Worm (Caenorhabditis elegans) whole organism, midembryonic: ENCODE data around the gene C34C12.7.

ENCODE experiments used
- T22C8.4 ChIP-seq: fragments of 200-800 bp; sonication (Bioruptor generic); IDR thresholded peaks from 2 replicates; pipeline ENCODE4 v1.3.6; 2022; ENCODE audit warnings: missing genetic modification characterization, missing compliant biosample characterization
- cog-1 ChIP-seq: sonication (generic microtip); optimal IDR thresholded peaks from 2 replicates; lab custom pipeline; 2016; ENCODE audit warnings: missing genetic modification characterization, missing compliant biosample characterization
- flt-1 ChIP-seq: fragments of 200-800 bp; sonication (Bioruptor generic); IDR thresholded peaks from 2 replicates; pipeline ENCODE4 v1.3.6; 2022; ENCODE audit warnings: missing genetic modification characterization, missing compliant biosample characterization
- klf-2 ChIP-seq: fragments of 200-800 bp; sonication (Bioruptor generic); conservative IDR thresholded peaks from 2 replicates; pipeline ENCODE4 v1.3.6; 2022; ENCODE audit warnings: missing genetic modification reagents, missing genetic modification characterization, missing compliant biosample characterization
- med-1 ChIP-seq: sonication (generic microtip); optimal IDR thresholded peaks from 2 replicates; lab custom pipeline; 2017; ENCODE audit warnings: missing genetic modification characterization, mild to moderate bottlenecking, missing compliant biosample characterization, antibody characterized with exemption, missing genetic modification reagents; ENCODE audit not compliant: insufficient read depth
- ref-1 ChIP-seq: fragments of 200-800 bp; sonication (Bioruptor generic); conservative IDR thresholded peaks from 2 replicates; pipeline ENCODE4 v1.3.6; 2022; ENCODE audit warnings: missing genetic modification reagents, missing genetic modification characterization, missing compliant biosample characterization
- tab-1 ChIP-seq: fragments of 200-800 bp; sonication (Bioruptor generic); IDR thresholded peaks from 2 replicates; pipeline ENCODE4 v1.3.6; 2022; ENCODE audit warnings: missing genetic modification characterization, missing compliant biosample characterization
- ztf-23 ChIP-seq: fragments of 200-800 bp; sonication (Bioruptor generic); IDR thresholded peaks from 2 replicates; pipeline ENCODE4 v1.3.6; 2022; ENCODE audit warnings: missing genetic modification reagents, missing genetic modification characterization, missing compliant biosample characterization
- ztf-29 ChIP-seq: fragments of 200-800 bp; sonication (Bioruptor generic); IDR thresholded peaks from 2 replicates; pipeline ENCODE4 v1.3.6; 2022; ENCODE audit warnings: missing genetic modification reagents, missing genetic modification characterization, missing compliant biosample characterization

Gene C34C12.7

DNA sequence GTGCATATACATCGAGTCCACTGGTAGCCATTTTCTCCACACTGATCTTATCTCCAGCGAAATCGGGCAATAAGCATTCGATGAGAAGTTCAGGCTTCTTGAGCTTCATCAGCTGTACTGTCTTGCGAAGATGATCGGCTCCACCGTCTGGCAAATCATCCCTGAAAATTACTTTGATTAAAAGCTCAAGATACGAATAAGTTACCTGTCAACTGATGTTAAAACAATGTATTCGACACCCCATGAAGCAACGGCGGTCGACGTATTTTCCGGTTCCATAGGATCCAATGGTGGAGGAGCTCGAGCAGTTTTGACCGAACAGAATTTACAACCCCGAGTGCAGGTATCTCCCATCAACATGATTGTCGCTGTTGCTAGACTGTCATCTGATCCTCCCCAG, 16.1 kb upstream of the C34C12.7 start:
- TF ChIP-seq ztf-23 (no peak), ref-1 (GFP tag; lab: Robert Waterston, UW) (no peak), flt-1 (GFP tag; lab: Robert Waterston, UW) (no peak), ztf-29 (GFP tag; lab: Robert Waterston, UW) (no peak), cog-1 (tag; lab: Kevin White, UChicago) (no peak)

DNA sequence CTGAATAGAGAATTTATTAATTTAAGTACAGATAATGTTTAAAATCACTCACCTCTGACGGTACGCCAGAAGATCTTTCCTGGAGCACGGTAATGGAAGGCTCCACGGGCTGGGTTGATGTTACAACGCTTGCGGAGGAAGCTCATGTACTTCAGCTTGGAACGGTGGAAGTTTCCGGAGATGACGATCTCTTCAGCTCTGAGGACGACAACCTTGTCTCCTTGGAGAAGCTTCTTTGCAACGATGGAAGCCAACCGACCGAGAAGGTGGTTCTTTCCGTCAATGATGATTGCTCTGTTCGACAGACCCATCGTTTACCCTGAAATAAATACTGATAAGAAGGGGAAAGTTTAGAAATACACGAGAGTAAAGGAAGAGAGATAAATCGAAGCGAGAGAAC, 15.1 kb upstream of the C34C12.7 start, which contains the start of gene rpl-16:
Gene rpl-16 (minus strand): TSS at position 319 of the 400 bp plus-strand sequence.
- TF ChIP-seq klf-2 (no peak), ztf-29 (GFP tag; lab: Robert Waterston, UW) (no peak), flt-1 (GFP tag; lab: Robert Waterston, UW) (no peak)

DNA sequence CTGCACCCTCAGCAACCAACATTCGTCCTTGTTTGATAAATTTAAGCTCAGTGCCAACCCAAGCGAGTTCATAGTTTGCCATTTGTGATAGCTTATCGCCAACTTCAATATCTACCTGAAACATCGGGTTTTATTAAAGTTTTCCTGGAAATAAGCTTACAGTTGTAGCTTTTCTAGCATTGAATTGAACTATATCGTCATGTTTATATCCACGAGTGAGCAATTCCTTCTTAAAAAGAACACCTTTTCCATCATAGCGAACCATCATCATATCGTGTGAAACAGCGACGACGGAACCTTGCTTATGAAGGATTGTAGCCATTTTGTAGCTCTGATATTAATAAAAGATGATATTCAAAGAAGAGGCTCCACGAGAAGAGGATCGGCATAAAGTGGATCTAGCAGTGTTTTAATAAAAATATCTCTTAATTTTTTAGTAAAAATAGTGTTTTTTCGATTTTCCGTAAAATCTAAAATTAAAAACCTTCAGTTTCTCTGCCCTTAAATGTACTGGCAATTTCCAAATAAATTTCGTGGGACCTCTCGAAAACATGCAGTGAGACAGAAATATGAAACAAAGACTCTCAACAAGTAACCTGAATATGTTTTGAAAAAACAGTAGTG, 14.2 kb upstream of the C34C12.7 start, which contains the start of gene M01F1.8:
Gene M01F1.8 (minus strand): TSS at position 335 of the 624 bp plus-strand sequence.
- TF ChIP-seq T22C8.4 (GFP tag; lab: Robert Waterston, UW), result no peak
- no peak for TF ChIP-seq cog-1 (tag; lab: Kevin White, UChicago)
- TF ChIP-seq ref-1 (GFP tag; lab: Robert Waterston, UW), result no peak
- no peak for TF ChIP-seq ztf-23
- TF ChIP-seq ztf-29 (GFP tag; lab: Robert Waterston, UW), result no peak
- no peak for TF ChIP-seq flt-1 (GFP tag; lab: Robert Waterston, UW)
- TF ChIP-seq tab-1 (GFP tag; lab: Robert Waterston, UW), result no peak
- TF ChIP-seq klf-2, result no peak
- no peak for TF ChIP-seq med-1 (GFP tag; lab: Kevin White, UChicago)

DNA sequence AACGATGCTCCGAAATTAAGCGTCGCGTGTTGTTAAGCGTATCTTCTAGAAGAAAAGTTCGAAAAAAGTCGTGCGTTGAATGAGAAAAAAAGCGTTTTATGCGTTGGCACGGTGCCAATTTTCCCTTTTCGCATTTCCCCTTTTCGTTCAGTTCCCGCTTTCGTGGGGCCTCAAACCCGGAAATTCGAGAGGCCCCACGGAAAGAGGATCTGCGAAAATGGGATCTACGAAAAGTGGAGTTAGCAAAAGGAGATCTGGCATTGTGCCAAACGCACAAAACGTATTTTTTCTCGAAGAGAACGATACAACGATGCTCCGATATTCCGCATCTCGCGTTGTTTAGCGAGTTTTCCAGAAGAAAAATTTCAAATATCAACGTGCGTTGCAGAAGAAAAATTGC, 11.7 kb upstream of the C34C12.7 start:
- TF ChIP-seq med-1 (GFP tag; lab: Kevin White, UChicago) (no peak), flt-1 (GFP tag; lab: Robert Waterston, UW) (peak; percentile 97), klf-2 (peak; percentile 99), ref-1 (GFP tag; lab: Robert Waterston, UW) (peak; percentile 94), ztf-29 (GFP tag; lab: Robert Waterston, UW) (peak; percentile 89), tab-1 (GFP tag; lab: Robert Waterston, UW) (peak; percentile 91), T22C8.4 (GFP tag; lab: Robert Waterston, UW) (peak; percentile 93), ztf-23 (peak; percentile 97), cog-1 (tag; lab: Kevin White, UChicago) (peak; percentile 97)

DNA sequence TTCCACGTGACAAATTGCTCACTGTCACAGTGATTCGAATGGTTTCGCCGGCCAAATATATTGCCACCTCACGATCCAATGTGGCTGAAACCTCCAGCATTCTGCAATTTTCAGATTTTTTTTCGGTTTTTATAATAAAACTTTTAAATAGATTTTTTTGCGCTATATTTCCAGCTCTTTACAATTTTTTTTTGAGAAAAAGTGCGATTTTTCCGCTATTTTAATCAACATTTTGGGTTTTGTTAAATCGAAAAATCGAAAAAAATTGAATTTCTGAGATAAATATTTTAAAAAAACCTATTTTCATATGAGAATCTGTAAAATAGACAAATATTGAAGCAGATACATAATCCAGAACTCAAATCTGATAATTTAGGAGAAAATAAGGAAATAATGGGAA, 10.8 kb upstream of the C34C12.7 start, which contains the start of gene M01F1.9:
Gene M01F1.9 (minus strand): TSS at position 101 of the 400 bp plus-strand sequence.
- TF ChIP-seq T22C8.4 (GFP tag; lab: Robert Waterston, UW) (no peak), tab-1 (GFP tag; lab: Robert Waterston, UW) (no peak), ztf-23 (no peak), cog-1 (tag; lab: Kevin White, UChicago) (no peak), ztf-29 (GFP tag; lab: Robert Waterston, UW) (no peak), ref-1 (GFP tag; lab: Robert Waterston, UW) (no peak), med-1 (GFP tag; lab: Kevin White, UChicago) (no peak), flt-1 (GFP tag; lab: Robert Waterston, UW) (no peak), klf-2 (no peak)

DNA sequence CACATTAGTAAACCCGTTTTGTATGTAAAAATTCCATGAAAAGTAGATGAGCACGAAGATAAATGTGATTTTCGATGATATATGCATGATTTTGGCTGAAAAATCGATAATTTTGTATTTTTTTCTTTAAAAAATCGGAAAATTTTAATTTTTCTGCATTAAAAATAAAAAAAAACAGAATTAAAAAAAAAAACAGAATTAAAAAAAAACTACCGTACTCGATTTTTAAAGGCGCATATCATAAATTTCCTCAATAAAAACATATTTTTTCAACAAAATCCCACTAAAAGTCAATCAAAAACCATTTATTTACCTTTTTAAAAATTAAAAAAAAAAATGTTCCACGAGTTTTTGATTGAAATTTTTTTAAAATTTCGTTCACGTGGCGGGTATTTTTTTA, 5.0 kb upstream of the C34C12.7 start, which contains the start of gene gly-14:
Gene gly-14 (minus strand): TSS at position 101 of the 400 bp plus-strand sequence.
- TF ChIP-seq tab-1 (GFP tag; lab: Robert Waterston, UW), result no peak
- no peak for TF ChIP-seq klf-2
- TF ChIP-seq ref-1 (GFP tag; lab: Robert Waterston, UW), result no peak
- TF ChIP-seq cog-1 (tag; lab: Kevin White, UChicago), result no peak
- TF ChIP-seq ztf-23, result no peak
- TF ChIP-seq T22C8.4 (GFP tag; lab: Robert Waterston, UW), result no peak
- no peak for TF ChIP-seq flt-1 (GFP tag; lab: Robert Waterston, UW)

DNA sequence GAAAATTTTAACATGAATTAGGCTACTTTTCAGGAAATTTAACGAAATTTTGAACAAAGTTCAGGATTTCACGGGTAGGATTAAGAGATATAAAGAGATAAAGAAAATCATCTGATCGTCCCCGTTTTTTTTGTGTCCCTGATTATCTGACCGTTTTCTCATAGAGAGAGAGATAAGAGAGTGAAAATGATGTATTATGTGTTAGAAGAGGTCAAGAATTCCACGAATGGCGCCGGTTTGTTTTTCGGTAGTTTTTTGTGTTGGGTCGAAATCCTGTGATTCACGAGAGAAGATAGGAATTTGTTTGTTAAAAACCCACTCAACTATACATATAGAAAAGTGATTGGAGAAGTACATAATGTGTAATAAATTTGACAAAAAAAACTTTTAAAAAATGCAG, 1.0 kb downstream of the C34C12.7 start:
- TF ChIP-seq ztf-23 (no peak), klf-2 (no peak), flt-1 (GFP tag; lab: Robert Waterston, UW) (no peak), tab-1 (GFP tag; lab: Robert Waterston, UW) (no peak), ztf-29 (GFP tag; lab: Robert Waterston, UW) (no peak), cog-1 (tag; lab: Kevin White, UChicago) (no peak), T22C8.4 (GFP tag; lab: Robert Waterston, UW) (no peak), med-1 (GFP tag; lab: Kevin White, UChicago) (no peak), ref-1 (GFP tag; lab: Robert Waterston, UW) (no peak)

DNA sequence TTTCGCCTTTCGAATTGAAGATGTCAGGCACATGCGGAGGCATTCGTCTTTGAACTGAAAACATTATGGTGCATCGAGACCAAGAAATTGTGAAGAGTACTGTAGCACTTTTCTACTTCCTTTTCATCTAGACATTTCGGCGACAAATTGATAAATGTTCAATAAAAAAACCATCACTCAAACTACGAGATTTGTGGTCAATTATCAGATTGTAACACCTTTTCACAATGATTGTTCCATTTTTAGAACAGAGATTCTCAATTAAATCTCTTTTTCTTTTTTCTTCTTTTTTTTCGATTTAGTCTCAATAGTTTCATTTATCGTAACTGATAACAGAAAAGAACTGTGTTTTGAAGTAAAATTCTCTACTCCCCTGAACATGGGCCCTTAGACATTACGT, 2.1 kb downstream of the C34C12.7 start:
- TF ChIP-seq tab-1 (GFP tag; lab: Robert Waterston, UW), result no peak
- no peak for TF ChIP-seq med-1 (GFP tag; lab: Kevin White, UChicago)
- no peak for TF ChIP-seq ref-1 (GFP tag; lab: Robert Waterston, UW)
- no peak for TF ChIP-seq ztf-23
- TF ChIP-seq T22C8.4 (GFP tag; lab: Robert Waterston, UW), result no peak
- TF ChIP-seq ztf-29 (GFP tag; lab: Robert Waterston, UW), result no peak
- TF ChIP-seq cog-1 (tag; lab: Kevin White, UChicago), result no peak
- TF ChIP-seq klf-2, result no peak
- TF ChIP-seq flt-1 (GFP tag; lab: Robert Waterston, UW), result no peak

DNA sequence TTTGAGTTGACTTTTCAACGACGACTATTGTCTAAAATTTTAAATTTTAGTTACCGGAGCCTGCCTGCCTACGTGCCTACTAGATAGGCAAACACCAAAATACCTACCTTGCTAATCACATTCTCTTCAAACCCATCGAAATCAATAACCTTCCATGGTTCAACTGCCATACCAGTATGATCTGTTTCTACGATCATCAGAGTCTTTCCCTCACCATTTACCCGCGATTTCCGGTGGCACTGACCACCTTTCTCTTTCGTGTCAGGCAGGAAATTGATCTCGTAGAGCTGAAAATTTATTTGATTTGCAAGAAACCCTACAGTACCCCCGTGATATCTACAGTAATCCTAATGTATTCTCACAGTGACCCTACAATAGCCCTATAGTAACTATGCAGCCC, 3.1 kb downstream of the C34C12.7 start:
- TF ChIP-seq ref-1 (GFP tag; lab: Robert Waterston, UW) (no peak), ztf-23 (no peak), klf-2 (no peak), med-1 (GFP tag; lab: Kevin White, UChicago) (no peak), ztf-29 (GFP tag; lab: Robert Waterston, UW) (no peak), cog-1 (tag; lab: Kevin White, UChicago) (no peak), tab-1 (GFP tag; lab: Robert Waterston, UW) (no peak), flt-1 (GFP tag; lab: Robert Waterston, UW) (no peak), T22C8.4 (GFP tag; lab: Robert Waterston, UW) (no peak)
